Worm (Caenorhabditis elegans): ENCODE results near the gene dna-2.

The dna-2 gene

DNA sequence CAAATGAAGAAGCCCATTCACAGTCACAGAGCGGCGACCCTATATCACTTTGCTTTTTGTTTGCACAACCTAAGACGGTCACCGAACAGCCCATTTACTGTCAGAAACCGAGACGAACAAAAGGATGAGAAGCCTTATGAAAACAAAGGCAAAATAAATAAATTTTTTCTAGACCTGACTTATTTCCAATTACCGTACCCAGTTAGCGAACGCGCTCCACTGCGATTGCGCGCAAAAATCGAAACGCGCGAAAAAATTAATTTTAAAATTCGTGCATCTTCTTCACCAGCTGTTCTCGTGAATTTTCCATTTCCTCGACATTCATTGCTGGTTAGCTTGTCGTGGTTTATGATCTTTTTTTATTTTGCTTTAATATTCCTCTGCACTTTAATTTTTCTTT lies 4.3 kb downstream of the dna-2 start, which contains the start of gene F43G6.16 (continued):
- TF ChIP-seq mxl-1 (tag; optimal IDR thresholded peaks at IDR 0.05) (no peak), B0035.1 (tag; optimal IDR thresholded peaks at IDR 0.05) (no peak), snpc-4 (GFP tag; optimal IDR thresholded peaks at IDR 0.05) (peak; percentile 28), snpc-4 (tag; optimal IDR thresholded peaks at IDR 0.05) (peak; percentile 21 to 63 (median 40)), snpc-1.1 (tag; optimal IDR thresholded peaks at IDR 0.05; ENCODE audit: insufficient read depth) (peak; percentile 33), ztf-18 (tag; optimal IDR thresholded peaks at IDR 0.05) (peak; percentile 53), bed-2 (GFP tag; IDR thresholded peaks at IDR 0.05) (no peak), tlf-1 (GFP tag; optimal IDR thresholded peaks at IDR 0.05) (peak; percentile 70), ceh-40 (GFP tag; IDR thresholded peaks at IDR 0.05) (no peak), F23B12.7 (tag; optimal IDR thresholded peaks at IDR 0.05; ENCODE audit: insufficient read depth) (peak; percentile 74), ztf-22 (GFP tag; optimal IDR thresholded peaks at IDR 0.05) (no peak), him-1 (tag; optimal IDR thresholded peaks at IDR 0.05) (peak; percentile 71)

DNA sequence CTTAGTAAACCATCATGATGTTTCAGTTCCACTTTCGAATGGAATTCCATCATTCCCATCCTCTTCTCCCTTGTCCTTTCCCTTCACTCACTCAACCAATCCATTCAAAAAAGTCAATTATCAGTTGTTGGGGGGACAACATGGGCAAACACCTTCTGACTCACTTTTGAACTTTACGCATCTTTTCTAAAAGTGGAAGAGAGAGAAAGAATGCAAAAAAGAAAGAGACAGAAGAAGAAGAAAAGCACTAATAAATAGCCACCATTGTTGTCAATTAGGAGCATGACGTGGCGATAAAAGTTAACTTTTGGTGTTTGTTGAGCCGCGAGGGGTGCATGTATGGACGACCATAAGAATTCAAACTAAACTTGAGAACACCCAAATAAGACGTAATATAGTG lies 9.8 kb downstream of the dna-2 start:
- TF ChIP-seq fkh-3 (tag; optimal IDR thresholded peaks at IDR 0.05), result no peak

DNA sequence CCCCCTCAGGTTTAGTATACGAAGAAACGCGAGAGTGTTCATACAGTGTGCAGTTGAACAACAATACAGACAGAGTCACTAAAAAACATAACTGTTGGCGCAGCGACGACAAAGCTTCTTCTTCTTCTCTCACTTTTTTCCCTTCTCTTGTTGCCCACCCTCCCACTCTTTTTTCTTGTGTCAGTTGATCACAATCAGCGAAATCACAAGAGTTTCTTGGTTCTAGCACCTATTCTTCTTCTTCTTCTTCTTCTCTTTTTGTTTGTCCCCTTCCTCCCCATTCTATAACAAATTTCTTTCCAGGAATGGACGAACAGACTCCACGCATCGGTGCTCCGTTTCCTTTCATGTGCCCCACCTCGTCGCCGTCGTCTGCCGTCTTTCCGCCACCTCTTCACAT lies 12.2 kb downstream of the dna-2 start, which contains the start of gene F43G6.4:
Gene F43G6.4, plus strand, starts transcription at position 301 of the 400 bp plus-strand sequence.
- TF ChIP-seq ztf-3 (GFP tag; optimal IDR thresholded peaks at IDR 0.05) (no peak), F49E8.2 (tag; optimal IDR thresholded peaks at IDR 0.05; ENCODE audit: insufficient read depth) (no peak), ceh-40 (GFP tag; IDR thresholded peaks at IDR 0.05) (no peak), ceh-91 (GFP tag; IDR thresholded peaks at IDR 0.05) (no peak), somi-1 (GFP tag; optimal IDR thresholded peaks at IDR 0.05) (no peak), F39B2.1 (GFP tag; IDR thresholded peaks at IDR 0.05) (no peak), B0019.2 (GFP tag; conservative IDR thresholded peaks at IDR 0.05) (no peak), rec-8 (tag; optimal IDR thresholded peaks at IDR 0.05) (no peak), cebp-2 (GFP tag; IDR thresholded peaks at IDR 0.05) (no peak), C17E4.6 (GFP tag; IDR thresholded peaks at IDR 0.05) (no peak), ztf-26 (tag; optimal IDR thresholded peaks at IDR 0.05) (no peak), lin-26 (GFP tag; IDR thresholded peaks at IDR 0.05) (no peak), B0035.1 (tag; optimal IDR thresholded peaks at IDR 0.05) (no peak), ceh-79 (tag; optimal IDR thresholded peaks at IDR 0.05) (no peak)

DNA sequence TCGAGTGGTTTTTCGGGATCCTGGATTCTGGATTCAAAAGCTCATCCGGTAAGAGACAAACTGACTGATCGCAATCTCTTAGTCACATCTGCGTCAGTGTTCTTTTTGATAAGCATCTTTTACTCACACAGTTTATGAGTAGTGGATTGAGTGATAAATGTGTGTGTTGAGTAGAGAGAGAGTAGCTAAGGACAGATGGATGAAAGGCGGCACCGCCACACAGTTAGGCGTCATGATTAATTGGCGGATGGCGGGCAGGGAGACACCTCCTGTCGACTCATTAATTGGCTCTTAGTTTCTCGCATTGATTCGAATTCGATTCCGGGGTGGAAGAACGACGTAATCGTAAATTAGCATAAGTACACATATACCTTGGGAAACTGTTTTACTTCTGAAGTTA lies 16.2 kb downstream of the dna-2 start:
- TF ChIP-seq lsl-1 (GFP tag; optimal IDR thresholded peaks at IDR 0.05), result no peak
- no peak for TF ChIP-seq lag-1 (GFP tag; IDR thresholded peaks at IDR 0.05)
- TF ChIP-seq Y79H2A.3 (GFP tag; conservative IDR thresholded peaks at IDR 0.05), result no peak
- no peak for TF ChIP-seq unc-62 (GFP tag; optimal IDR thresholded peaks at IDR 0.05)
- TF ChIP-seq snpc-4 (GFP tag; optimal IDR thresholded peaks at IDR 0.05), result no peak
- TF ChIP-seq snpc-4 (tag; optimal IDR thresholded peaks at IDR 0.05), result no peak

DNA sequence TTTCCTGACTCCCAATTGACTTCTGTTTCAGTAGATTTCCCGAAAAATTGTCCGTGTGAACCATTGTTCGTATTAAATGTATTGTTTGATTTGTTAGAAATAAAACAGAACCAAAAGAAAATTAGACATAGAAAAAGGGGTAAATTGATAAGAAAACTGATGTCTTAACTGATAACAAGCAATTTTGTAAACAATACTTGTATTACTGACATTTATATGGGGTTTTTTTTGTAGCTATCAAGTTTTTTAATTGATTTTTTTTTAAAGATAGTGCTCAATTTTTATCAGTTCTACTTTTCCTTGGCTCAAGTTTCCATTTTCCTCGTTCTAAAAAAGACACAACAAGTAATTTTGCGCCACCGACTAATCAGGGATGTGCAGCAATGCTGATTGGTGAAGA lies 19.0 kb downstream of the dna-2 start:
- TF ChIP-seq nhr-80 (tag; optimal IDR thresholded peaks at IDR 0.05) (peak; percentile 42), F10E7.11 (tag; optimal IDR thresholded peaks at IDR 0.05) (no peak), madf-8 (GFP tag; conservative IDR thresholded peaks at IDR 0.05) (no peak)

Measured in whole organism, young adult.